Fruit fly (Drosophila melanogaster) whole organism, adult: Measurements from ENCODE around the gene CG5866.
A peak's percentile ranks its signal among the peaks of the same experiment; 100 is the strongest.

Experiments used
- CG11617 ChIP-seq: fragments of 200-800 bp; sonication (Bioruptor generic); optimal IDR thresholded peaks from 2 replicates; lab custom pipeline; 2017; ENCODE audit warnings: mild to moderate bottlenecking, missing biosample characterization, missing genetic modification reagents, missing genetic modification characterization
- CG12768 ChIP-seq: fragments of 200-800 bp; sonication (Bioruptor generic); optimal IDR thresholded peaks from 2 replicates; lab custom pipeline; 2017; ENCODE audit warnings: missing biosample characterization, missing genetic modification characterization, mild to moderate bottlenecking, moderate library complexity, missing genetic modification reagents
- CG14711 ChIP-seq: fragments of 200-800 bp; sonication (Bioruptor generic); optimal IDR thresholded peaks from 2 replicates; lab custom pipeline; 2018; ENCODE audit warnings: missing biosample characterization, mild to moderate bottlenecking, missing genetic modification characterization, moderate library complexity
- CG1620 ChIP-seq: fragments of 200-800 bp; sonication (Bioruptor generic); optimal IDR thresholded peaks from 2 replicates; lab custom pipeline; 2016; ENCODE audit warnings: missing biosample characterization, missing genetic modification characterization
- CG33017 ChIP-seq: fragments of 200-800 bp; sonication (Bioruptor generic); optimal IDR thresholded peaks from 2 replicates; lab custom pipeline; 2018; ENCODE audit warnings: missing biosample characterization, mild to moderate bottlenecking, missing genetic modification characterization, moderate library complexity
- CG5204 ChIP-seq: fragments of 200-800 bp; sonication (Bioruptor generic); optimal IDR thresholded peaks from 2 replicates; lab custom pipeline; 2016; ENCODE audit warnings: missing biosample characterization, missing genetic modification characterization
- CG7045 ChIP-seq: fragments of 200-800 bp; sonication (Bioruptor generic); optimal IDR thresholded peaks from 2 replicates; lab custom pipeline; 2017; ENCODE audit warnings: missing biosample characterization, mild to moderate bottlenecking, missing genetic modification characterization
- CG7101 ChIP-seq: fragments of 200-800 bp; sonication (Bioruptor generic); optimal IDR thresholded peaks from 2 replicates; lab custom pipeline; 2018; ENCODE audit warnings: missing biosample characterization, mild to moderate bottlenecking, missing genetic modification characterization, moderate library complexity
- Clk ChIP-seq: fragments of 200-800 bp; sonication (Bioruptor generic); optimal IDR thresholded peaks from 2 replicates; lab custom pipeline; 2017; ENCODE audit warnings: missing biosample characterization, missing genetic modification characterization
- Crg-1 ChIP-seq: fragments of 200-800 bp; sonication (Bioruptor generic); optimal IDR thresholded peaks from 2 replicates; lab custom pipeline; 2016; ENCODE audit warnings: missing biosample characterization, missing genetic modification characterization
- Hr96 ChIP-seq: fragments of 200-800 bp; sonication (Bioruptor generic); optimal IDR thresholded peaks from 2 replicates; lab custom pipeline; 2016; ENCODE audit warnings: missing biosample characterization, missing genetic modification characterization
- Mnt ChIP-seq: fragments of 200-800 bp; sonication (Bioruptor generic); optimal IDR thresholded peaks from 2 replicates; lab custom pipeline; 2016; ENCODE audit warnings: missing biosample characterization, mild to moderate bottlenecking, missing genetic modification characterization
- bab1 ChIP-seq: fragments of 200-800 bp; sonication (Bioruptor generic); optimal IDR thresholded peaks from 3 replicates; lab custom pipeline; 2019; ENCODE audit warnings: missing biosample characterization, mild to moderate bottlenecking, missing genetic modification characterization, moderate library complexity
- cic ChIP-seq: fragments of 200-800 bp; sonication (Bioruptor generic); optimal IDR thresholded peaks from 2 replicates; lab custom pipeline; 2017; ENCODE audit warnings: missing biosample characterization, mild to moderate bottlenecking, missing genetic modification characterization, moderate library complexity
- cnc ChIP-seq, 2 experiments: fragments of >200 bp; optimal IDR thresholded peaks; 2 replicates each; lab custom pipeline; 2017
- kay ChIP-seq: fragments of 200-800 bp; sonication (Bioruptor generic); peaks from one replicate; lab custom pipeline; 2016; ENCODE audit warnings: missing biosample characterization, missing genetic modification characterization, borderline replicate concordance
- ovo ChIP-seq: fragments of 200-800 bp; sonication (Bioruptor generic); optimal IDR thresholded peaks from 2 replicates; lab custom pipeline; 2016; ENCODE audit warnings: missing biosample characterization, missing genetic modification characterization
- pad ChIP-seq: fragments of 200-800 bp; sonication (Bioruptor generic); optimal IDR thresholded peaks from 3 replicates; lab custom pipeline; 2017; ENCODE audit warnings: missing biosample characterization, missing genetic modification characterization, mild to moderate bottlenecking, moderate library complexity, missing genetic modification reagents
- tj ChIP-seq: fragments of 200-800 bp; sonication (Bioruptor generic); optimal IDR thresholded peaks from 3 replicates; lab custom pipeline; 2017; ENCODE audit warnings: missing biosample characterization, mild to moderate bottlenecking, missing genetic modification characterization, moderate library complexity
- toe ChIP-seq: fragments of 200-800 bp; sonication (Bioruptor generic); optimal IDR thresholded peaks from 2 replicates; lab custom pipeline; 2016; ENCODE audit warnings: missing biosample characterization, missing genetic modification characterization

The CG5866 gene

dm6 chr3R:17430481-17430880 is 14.9 kb downstream of the CG5866 start:
- TF ChIP-seq Mnt (GFP tag; lab: Kevin White, UChicago): no peak
- no peak for TF ChIP-seq cic (GFP tag; lab: Kevin White, UChicago)
- TF ChIP-seq cnc (optimal IDR thresholded peaks at IDR 0.05; lab: Kevin White, UChicago): no peak
- no peak for TF ChIP-seq CG5204
- TF ChIP-seq CG7101 (tag; lab: Kevin White, UChicago): no peak
- no peak for TF ChIP-seq toe (GFP tag; lab: Kevin White, UChicago)
- TF ChIP-seq CG14711: no peak
- TF ChIP-seq bab1 (GFP tag; lab: Kevin White, UChicago): no peak
- TF ChIP-seq Hr96 (GFP tag; lab: Kevin White, UChicago): no peak
- no peak for TF ChIP-seq Clk (GFP tag; lab: Kevin White, UChicago)
- no peak for TF ChIP-seq ovo (GFP tag; lab: Kevin White, UChicago)
- no peak for TF ChIP-seq CG1620 (GFP tag; lab: Kevin White, UChicago)

DNA sequence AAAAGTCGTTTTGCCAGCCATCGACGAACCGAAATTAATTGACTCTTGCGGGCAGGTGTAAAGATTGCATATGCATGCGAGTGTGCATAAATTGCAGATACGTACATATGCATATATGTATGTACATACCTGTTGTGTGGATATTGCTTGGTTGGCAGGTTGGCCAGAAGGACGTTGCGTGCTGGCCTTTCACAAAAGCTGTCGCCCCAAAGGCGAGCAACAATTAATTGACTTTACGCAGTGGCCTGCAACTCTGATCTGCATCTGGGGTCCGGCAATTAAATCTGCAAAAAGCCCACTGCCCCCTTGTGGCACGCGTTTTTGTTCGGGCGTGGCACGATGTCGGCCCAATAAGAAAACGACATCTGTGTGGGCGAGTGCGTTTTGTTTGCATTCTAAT is 17.6 kb downstream of the CG5866 start:
- no peak for TF ChIP-seq Hr96 (GFP tag; lab: Kevin White, UChicago)
- no peak for TF ChIP-seq CG7101 (tag; lab: Kevin White, UChicago)
- TF ChIP-seq kay (GFP tag; lab: Kevin White, UChicago): no peak
- TF ChIP-seq CG5204: no peak
- TF ChIP-seq tj (GFP tag; lab: Kevin White, UChicago): no peak
- no peak for TF ChIP-seq bab1 (GFP tag; lab: Kevin White, UChicago)
- TF ChIP-seq Mnt (GFP tag; lab: Kevin White, UChicago): no peak
- TF ChIP-seq CG33017 (tag; lab: Kevin White, UChicago): no peak
- TF ChIP-seq pad (GFP tag; lab: Kevin White, UChicago): no peak

DNA sequence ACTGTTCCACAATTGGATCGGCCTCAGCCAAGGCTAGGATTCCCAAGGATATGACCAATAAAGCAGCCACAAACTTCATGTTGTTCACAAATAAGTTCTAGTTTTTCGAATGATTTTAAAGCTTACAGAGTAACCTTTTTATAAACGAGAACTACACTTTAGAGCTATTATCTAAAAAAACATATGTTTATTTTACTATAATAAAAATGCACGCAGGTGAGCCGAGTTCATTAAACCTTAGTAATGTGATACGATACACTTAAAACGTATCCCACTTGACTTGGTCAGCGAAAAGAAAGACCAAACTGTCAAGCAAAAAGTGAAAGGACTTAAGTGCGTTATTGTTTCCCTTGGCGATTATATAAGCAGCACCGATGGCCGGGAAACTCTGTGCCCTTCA is 18.8 kb downstream of the CG5866 start, which contains the start of gene CG44090:
CG44090 (minus strand) TSS at position 101 of the 400 bp plus-strand sequence.
- TF ChIP-seq CG7045: no peak
- peak; percentile 36 for TF ChIP-seq kay (GFP tag; lab: Kevin White, UChicago)

dm6 chr3R:17440628-17441027 is 25.1 kb downstream of the CG5866 start, which contains the start of gene CG14331:
CG14331 (minus strand) TSS chr3R:17440728.
- TF ChIP-seq CG33017 (tag; lab: Kevin White, UChicago) (no peak), CG1620 (GFP tag; lab: Kevin White, UChicago) (no peak), cic (GFP tag; lab: Kevin White, UChicago) (no peak)

dm6 chr3R:17447615-17448014 is 32.1 kb downstream of the CG5866 start:
- TF ChIP-seq bab1 (GFP tag; lab: Kevin White, UChicago) (no peak), CG12768 (GFP tag; lab: Kevin White, UChicago) (no peak), CG14711 (no peak), Mnt (GFP tag; lab: Kevin White, UChicago) (no peak), pad (GFP tag; lab: Kevin White, UChicago) (no peak), CG7045 (no peak), cic (GFP tag; lab: Kevin White, UChicago) (no peak), CG11617 (GFP tag; lab: Kevin White, UChicago) (no peak), Crg-1 (GFP tag; lab: Kevin White, UChicago) (no peak), CG5204 (no peak), CG1620 (GFP tag; lab: Kevin White, UChicago) (no peak), toe (GFP tag; lab: Kevin White, UChicago) (no peak), Hr96 (GFP tag; lab: Kevin White, UChicago) (no peak), Clk (GFP tag; lab: Kevin White, UChicago) (no peak), CG33017 (tag; lab: Kevin White, UChicago) (no peak), cnc (optimal IDR thresholded peaks at IDR 0.05; lab: Kevin White, UChicago) (no peak), ovo (GFP tag; lab: Kevin White, UChicago) (no peak), tj (GFP tag; lab: Kevin White, UChicago) (no peak), CG7101 (tag; lab: Kevin White, UChicago) (no peak)

DNA sequence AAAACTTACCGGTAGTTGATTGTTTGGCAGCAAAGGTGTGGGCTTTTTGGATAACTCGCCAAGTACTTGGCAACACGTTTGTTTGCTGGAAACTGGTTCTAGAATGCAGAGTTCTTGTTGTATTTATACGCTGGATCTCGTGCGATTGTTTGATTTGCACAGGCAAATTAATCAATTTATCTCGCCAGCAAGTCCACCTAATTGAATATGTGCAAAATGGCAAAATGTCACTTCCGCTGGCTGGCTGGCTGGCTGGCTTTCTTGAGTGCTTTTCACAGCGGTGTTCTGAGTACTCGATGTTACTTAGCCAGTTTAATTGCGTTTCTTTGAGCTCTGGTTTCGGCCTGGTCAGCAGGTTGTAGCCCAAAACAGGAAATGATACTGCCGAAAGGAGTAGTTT is 33.2 kb downstream of the CG5866 start, which contains the start of gene Eh:
Eh (minus strand) TSS at position 101 of the 400 bp plus-strand sequence.
- TF ChIP-seq pad (GFP tag; lab: Kevin White, UChicago): no peak
- TF ChIP-seq toe (GFP tag; lab: Kevin White, UChicago): no peak
- TF ChIP-seq Mnt (GFP tag; lab: Kevin White, UChicago): no peak

dm6 chr3R:17449402-17449801 is 33.9 kb downstream of the CG5866 start:
- no peak for TF ChIP-seq pad (GFP tag; lab: Kevin White, UChicago)
- TF ChIP-seq bab1 (GFP tag; lab: Kevin White, UChicago): no peak
- no peak for TF ChIP-seq CG14711
- no peak for TF ChIP-seq toe (GFP tag; lab: Kevin White, UChicago)
- TF ChIP-seq Crg-1 (GFP tag; lab: Kevin White, UChicago): no peak
- no peak for TF ChIP-seq CG11617 (GFP tag; lab: Kevin White, UChicago)
- TF ChIP-seq Mnt (GFP tag; lab: Kevin White, UChicago): no peak
- TF ChIP-seq tj (GFP tag; lab: Kevin White, UChicago): no peak
- TF ChIP-seq Hr96 (GFP tag; lab: Kevin White, UChicago): no peak
- no peak for TF ChIP-seq CG7101 (tag; lab: Kevin White, UChicago)
- no peak for TF ChIP-seq Clk (GFP tag; lab: Kevin White, UChicago)
- no peak for TF ChIP-seq CG5204
- TF ChIP-seq CG12768 (GFP tag; lab: Kevin White, UChicago): no peak
